Worm (Caenorhabditis elegans) whole organism, L2 larva: ENCODE results near the gene F35H12.6.

Source experiments
- C34F6.9 ChIP-seq: fragments of 150-350 bp; optimal IDR thresholded peaks from 2 replicates; lab custom pipeline; 2014; ENCODE audit warnings: missing biosample characterization, missing genetic modification characterization
- F13H6.1 ChIP-seq: sonication (generic microtip); optimal IDR thresholded peaks from 2 replicates; lab custom pipeline; 2016; ENCODE audit warnings: missing genetic modification characterization, missing compliant biosample characterization
- R02D3.7 ChIP-seq: fragments of 150-350 bp; optimal IDR thresholded peaks from 2 replicates; lab custom pipeline; 2014; ENCODE audit warnings: missing biosample characterization, missing genetic modification characterization
- Y55F3AM.14 ChIP-seq: fragments of 200-800 bp; sonication (Bioruptor generic); optimal IDR thresholded peaks from 2 replicates; lab custom pipeline; 2018; ENCODE audit warnings: mild to moderate bottlenecking, missing genetic modification characterization, missing compliant biosample characterization
- ZK546.5 ChIP-seq: sonication (generic microtip); optimal IDR thresholded peaks from 2 replicates; lab custom pipeline; 2017; ENCODE audit warnings: missing biosample characterization, missing genetic modification characterization
- alr-1 ChIP-seq: fragments of 150-350 bp; optimal IDR thresholded peaks from 2 replicates; lab custom pipeline; 2014; ENCODE audit warnings: missing biosample characterization, missing genetic modification characterization
- aly-2 ChIP-seq: fragments of 150-350 bp; optimal IDR thresholded peaks from 2 replicates; lab custom pipeline; 2014; ENCODE audit warnings: missing biosample characterization, missing genetic modification characterization
- ama-1 ChIP-seq: fragments of 150-350 bp; optimal IDR thresholded peaks from 2 replicates; lab custom pipeline; 2018; ENCODE audit warnings: inconsistent platforms
- blmp-1 ChIP-seq: sonication (generic microtip); optimal IDR thresholded peaks from 2 replicates; lab custom pipeline; 2017; ENCODE audit warnings: missing genetic modification characterization, mild to moderate bottlenecking, missing compliant biosample characterization, antibody characterized with exemption, moderate library complexity; ENCODE audit not compliant: insufficient read depth
- ceh-16 ChIP-seq: fragments of 150-350 bp; optimal IDR thresholded peaks from 2 replicates; lab custom pipeline; 2014; ENCODE audit warnings: missing biosample characterization, missing genetic modification characterization
- crh-2 ChIP-seq: sonication (generic microtip); optimal IDR thresholded peaks from 2 replicates; lab custom pipeline; 2017; ENCODE audit warnings: missing biosample characterization, missing genetic modification characterization
- dmd-4 ChIP-seq: sonication (generic microtip); optimal IDR thresholded peaks from 2 replicates; lab custom pipeline; 2017; ENCODE audit warnings: missing biosample characterization, missing genetic modification characterization
- egl-27 ChIP-seq: sonication (generic microtip); optimal IDR thresholded peaks from 3 replicates; lab custom pipeline; 2017; ENCODE audit warnings: missing biosample characterization, missing genetic modification reagents, missing genetic modification characterization
- elt-1 ChIP-seq: fragments of 150-350 bp; optimal IDR thresholded peaks from 2 replicates; lab custom pipeline; 2014; ENCODE audit warnings: missing biosample characterization, missing genetic modification characterization
- elt-3 ChIP-seq: sonication (generic microtip); optimal IDR thresholded peaks from 2 replicates; lab custom pipeline; 2017; ENCODE audit warnings: missing biosample characterization, missing genetic modification characterization
- fos-1 ChIP-seq: fragments of 150-350 bp; optimal IDR thresholded peaks from 2 replicates; lab custom pipeline; 2014; ENCODE audit warnings: missing biosample characterization, missing genetic modification characterization
- gmeb-1 ChIP-seq: fragments of 150-350 bp; optimal IDR thresholded peaks from 2 replicates; lab custom pipeline; 2014; ENCODE audit warnings: missing biosample characterization, missing genetic modification characterization
- lin-13 ChIP-seq: fragments of 150-350 bp; optimal IDR thresholded peaks from 2 replicates; lab custom pipeline; 2014; ENCODE audit warnings: missing biosample characterization, missing genetic modification reagents, missing genetic modification characterization
- lin-39 ChIP-seq: fragments of 150-350 bp; optimal IDR thresholded peaks from 2 replicates; lab custom pipeline; 2014; ENCODE audit warnings: missing biosample characterization, missing genetic modification reagents, missing genetic modification characterization
- lsy-2 ChIP-seq, 2 experiments: fragments of 150-350 bp in 1 of 2; sonication (generic microtip) in 1 of 2; optimal IDR thresholded peaks; 2 replicates each; lab custom pipeline; 2014 to 2017; ENCODE audit warnings: missing biosample characterization in 2 of 2, missing genetic modification characterization in 2 of 2
- mab-5 ChIP-seq: fragments of 150-350 bp; optimal IDR thresholded peaks from 2 replicates; lab custom pipeline; 2014; ENCODE audit warnings: missing biosample characterization, missing genetic modification characterization
- mdl-1 ChIP-seq, 2 experiments: fragments of 150-350 bp in 1 of 2; sonication (generic microtip) in 1 of 2; optimal IDR thresholded peaks; 2 replicates each; lab custom pipeline; 2017; ENCODE audit warnings: missing biosample characterization in 2 of 2, missing genetic modification characterization in 2 of 2
- nhr-10 ChIP-seq: sonication (generic microtip); optimal IDR thresholded peaks from 2 replicates; lab custom pipeline; 2017; ENCODE audit warnings: missing biosample characterization, missing genetic modification characterization
- nhr-12 ChIP-seq: fragments of 150-350 bp; optimal IDR thresholded peaks from 2 replicates; lab custom pipeline; 2014; ENCODE audit warnings: missing biosample characterization, missing genetic modification characterization
- nhr-129 ChIP-seq: fragments of 150-350 bp; optimal IDR thresholded peaks from 2 replicates; lab custom pipeline; 2014; ENCODE audit warnings: missing biosample characterization, missing genetic modification characterization
- nhr-21 ChIP-seq: fragments of 150-350 bp; optimal IDR thresholded peaks from 2 replicates; lab custom pipeline; 2014; ENCODE audit warnings: missing biosample characterization, missing genetic modification characterization
- nhr-23 ChIP-seq: fragments of 150-350 bp; optimal IDR thresholded peaks from 2 replicates; lab custom pipeline; 2014; ENCODE audit warnings: missing biosample characterization, missing genetic modification reagents, missing genetic modification characterization
- nhr-237 ChIP-seq: fragments of 150-350 bp; optimal IDR thresholded peaks from 2 replicates; lab custom pipeline; 2014; ENCODE audit warnings: missing biosample characterization, missing genetic modification characterization
- nhr-25 ChIP-seq: fragments of 150-350 bp; sonication (generic microtip); optimal IDR thresholded peaks from 3 replicates; lab custom pipeline; 2014; ENCODE audit warnings: missing biosample characterization, missing genetic modification characterization
- nhr-77 ChIP-seq: fragments of 150-350 bp; optimal IDR thresholded peaks from 2 replicates; lab custom pipeline; 2014; ENCODE audit warnings: missing biosample characterization, missing genetic modification characterization
- peb-1 ChIP-seq: fragments of 150-350 bp; optimal IDR thresholded peaks from 2 replicates; lab custom pipeline; 2014; ENCODE audit warnings: missing biosample characterization, missing genetic modification characterization
- skn-1 ChIP-seq: sonication (generic microtip); optimal IDR thresholded peaks from 2 replicates; lab custom pipeline; 2017; ENCODE audit warnings: missing biosample characterization, missing genetic modification characterization
- sma-3 ChIP-seq: sonication (generic microtip); optimal IDR thresholded peaks from 2 replicates; lab custom pipeline; 2016; ENCODE audit warnings: missing genetic modification reagents, missing genetic modification characterization, missing compliant biosample characterization
- sma-9 ChIP-seq, 2 experiments: fragments of 150-350 bp in 1 of 2; sonication (generic microtip) in 1 of 2; optimal IDR thresholded peaks; 2 replicates each; lab custom pipeline; 2014 to 2016; ENCODE audit warnings: missing genetic modification characterization in 2 of 2, mild to moderate bottlenecking in 1 of 2, missing biosample characterization in 1 of 2, missing compliant biosample characterization in 1 of 2, missing genetic modification reagents in 1 of 2, moderate library complexity in 1 of 2
- snpc-4 ChIP-seq: fragments of 150-350 bp; optimal IDR thresholded peaks from 2 replicates; lab custom pipeline; 2014; ENCODE audit warnings: missing biosample characterization, missing genetic modification characterization
- unc-39 ChIP-seq: fragments of 150-350 bp; optimal IDR thresholded peaks from 2 replicates; lab custom pipeline; 2014; ENCODE audit warnings: missing biosample characterization, missing genetic modification characterization
- unc-55 ChIP-seq: fragments of 150-350 bp; sonication (generic microtip); optimal IDR thresholded peaks from 3 replicates; lab custom pipeline; 2014; ENCODE audit warnings: missing biosample characterization, missing genetic modification reagents, missing genetic modification characterization
- unc-62 ChIP-seq: fragments of 150-350 bp; optimal IDR thresholded peaks from 2 replicates; lab custom pipeline; 2014; ENCODE audit warnings: missing biosample characterization, missing genetic modification reagents, missing genetic modification characterization
- ztf-1 ChIP-seq: fragments of 200-800 bp; sonication (Bioruptor generic); conservative IDR thresholded peaks from 2 replicates; pipeline ENCODE4 v1.3.6; 2022; ENCODE audit warnings: missing genetic modification characterization, missing compliant biosample characterization
- ztf-11 ChIP-seq: sonication (generic microtip); optimal IDR thresholded peaks from 2 replicates; lab custom pipeline; 2017; ENCODE audit warnings: missing biosample characterization, missing genetic modification characterization
- ztf-4 ChIP-seq: fragments of 150-350 bp; optimal IDR thresholded peaks from 2 replicates; lab custom pipeline; 2014; ENCODE audit warnings: missing biosample characterization, missing genetic modification characterization

F35H12.6 gene

ce11 chrX:949466-949865 lies 36.4 kb downstream of the F35H12.6 start (continued):
- TF ChIP-seq skn-1 (tag; lab: Kevin White, UChicago): peak; percentile 54
- TF ChIP-seq dmd-4: no peak
- peak; percentile 83 for TF ChIP-seq ztf-4
- peak; percentile 84 for TF ChIP-seq fos-1
- peak; percentile 13 for TF ChIP-seq ZK546.5 (tag; lab: Kevin White, UChicago)
- TF ChIP-seq elt-1 (tag; lab: Kevin White, UChicago): no peak
- TF ChIP-seq snpc-4: peak; percentile 74
- TF ChIP-seq peb-1 (tag; lab: Kevin White, UChicago): no peak
- no peak for TF ChIP-seq ztf-1 (GFP tag; lab: Robert Waterston, UW)
- TF ChIP-seq nhr-21 (tag; lab: Kevin White, UChicago): peak; percentile 87
- peak; percentile 75 for TF ChIP-seq nhr-25 (tag; lab: Kevin White, UChicago)
- TF ChIP-seq blmp-1: peak; percentile 57
- TF ChIP-seq nhr-10 (tag; lab: Kevin White, UChicago): peak; percentile 58
- no peak for TF ChIP-seq nhr-12
- no peak for TF ChIP-seq elt-3 (tag; lab: Kevin White, UChicago)

ce11 chrX:950482-950881 lies 37.4 kb downstream of the F35H12.6 start, which contains the start of gene arr-1:
Gene arr-1 (plus strand): TSS chrX:950782.
- TF ChIP-seq R02D3.7 (tag; lab: Kevin White, UChicago) (no peak), ztf-11 (no peak), ceh-16 (no peak), sma-3 (GFP tag; lab: Kevin White, UChicago) (no peak), elt-3 (tag; lab: Kevin White, UChicago) (no peak), mab-5 (no peak), nhr-237 (tag; lab: Kevin White, UChicago) (no peak), ZK546.5 (tag; lab: Kevin White, UChicago) (no peak), gmeb-1 (tag; lab: Kevin White, UChicago) (no peak), blmp-1 (no peak), ztf-4 (no peak)

ce11 chrX:952557-953083 lies 39.5 kb downstream of the F35H12.6 start:
- TF ChIP-seq snpc-4 (no peak), R02D3.7 (tag; lab: Kevin White, UChicago) (no peak), mdl-1 (tag; optimal IDR thresholded peaks at IDR 0.05; lab: Kevin White, UChicago) (no peak), gmeb-1 (tag; lab: Kevin White, UChicago) (no peak), crh-2 (tag; lab: Kevin White, UChicago) (no peak), nhr-129 (tag; lab: Kevin White, UChicago) (no peak), lin-39 (tag; lab: Kevin White, UChicago) (no peak), nhr-10 (tag; lab: Kevin White, UChicago) (no peak), ZK546.5 (tag; lab: Kevin White, UChicago) (no peak), sma-9 (GFP tag; optimal IDR thresholded peaks at IDR 0.05; lab: Kevin White, UChicago) (peak; percentile 19), sma-9 (tag; optimal IDR thresholded peaks at IDR 0.05; lab: Kevin White, UChicago) (no peak), unc-62 (no peak), F13H6.1 (peak; percentile 16), nhr-21 (tag; lab: Kevin White, UChicago) (no peak), nhr-23 (tag; lab: Kevin White, UChicago) (no peak), C34F6.9 (tag; lab: Kevin White, UChicago) (peak; percentile 32), unc-39 (tag; lab: Kevin White, UChicago) (no peak), lin-13 (GFP tag; lab: Kevin White, UChicago) (no peak), elt-3 (tag; lab: Kevin White, UChicago) (no peak), alr-1 (tag; lab: Kevin White, UChicago) (no peak), skn-1 (tag; lab: Kevin White, UChicago) (no peak), egl-27 (tag; lab: Kevin White, UChicago) (no peak), nhr-237 (tag; lab: Kevin White, UChicago) (no peak), lsy-2 (tag; optimal IDR thresholded peaks at IDR 0.05; lab: Kevin White, UChicago) (peak in 1 of 2 experiments; percentile 23), aly-2 (tag; lab: Kevin White, UChicago) (no peak), ama-1 (lab: Kevin White, UChicago) (no peak), Y55F3AM.14 (GFP tag; lab: Kevin White, UChicago) (no peak), elt-1 (tag; lab: Kevin White, UChicago) (no peak), sma-3 (GFP tag; lab: Kevin White, UChicago) (no peak), unc-55 (peak; percentile 5), nhr-77 (no peak)
